Worm (Caenorhabditis elegans) whole organism, late embryonic: ENCODE data around the gene pgp-1.

Experiments used
- ama-1 ChIP-seq: fragments of 150-350 bp; optimal IDR thresholded peaks from 2 replicates; lab custom pipeline; 2014
- ceh-2 ChIP-seq: sonication (generic microtip); optimal IDR thresholded peaks from 2 replicates; lab custom pipeline; 2016; ENCODE audit warnings: missing genotype, missing genetic modification characterization, missing compliant biosample characterization
- hlh-13 ChIP-seq: fragments of 200-800 bp; sonication (Bioruptor generic); optimal IDR thresholded peaks from 2 replicates; lab custom pipeline; 2018; ENCODE audit warnings: mild to moderate bottlenecking, missing genetic modification characterization, missing compliant biosample characterization
- lim-6 ChIP-seq: sonication (generic microtip); optimal IDR thresholded peaks from 2 replicates; lab custom pipeline; 2016; ENCODE audit warnings: missing genetic modification characterization, missing compliant biosample characterization
- npax-4 ChIP-seq: sonication (generic microtip); optimal IDR thresholded peaks from 2 replicates; lab custom pipeline; 2016; ENCODE audit warnings: missing genetic modification characterization, missing compliant biosample characterization
- pag-3 ChIP-seq: sonication (generic microtip); optimal IDR thresholded peaks from 2 replicates; lab custom pipeline; 2016; ENCODE audit warnings: missing compliant biosample characterization, missing genetic modification characterization, borderline replicate concordance
- pha-4 ChIP-seq: fragments of 150-350 bp; optimal IDR thresholded peaks from 2 replicates; lab custom pipeline; 2018; ENCODE audit warnings: missing biosample characterization, missing genetic modification reagents, missing genetic modification characterization

- TF ChIP-seq pha-4 (tag; lab: Kevin White, UChicago) (no peak), ama-1 (lab: Kevin White, UChicago) (no peak), ceh-2 (no peak), hlh-13 (no peak), pag-3 (no peak), lim-6 (tag; lab: Kevin White, UChicago) (no peak), npax-4 (tag; lab: Kevin White, UChicago) (no peak)
These were observed 2.0 kb downstream of the pgp-1 start for ce11 chrIV:12596960-12597359.
